Worm (Caenorhabditis elegans): ENCODE measurements around the gene srh-40.

Gene srh-40

ce11 chrIII:6607067-6607466, 3.6 kb upstream of the srh-40 start:
- TF ChIP-seq W03F9.2 (tag; optimal IDR thresholded peaks at IDR 0.05) (no peak), him-1 (tag; optimal IDR thresholded peaks at IDR 0.05) (no peak), dao-5 (tag; optimal IDR thresholded peaks at IDR 0.05) (no peak)

- no peak for TF ChIP-seq dao-5 (tag; optimal IDR thresholded peaks at IDR 0.05)
- no peak for TF ChIP-seq W03F9.2 (tag; optimal IDR thresholded peaks at IDR 0.05)
- no peak for TF ChIP-seq him-1 (tag; optimal IDR thresholded peaks at IDR 0.05)
Measured at ce11 chrIII:6607646-6608045, 3.0 kb upstream of the srh-40 start.

ce11 chrIII:6608101-6608672, 2.4 kb upstream of the srh-40 start, which contains the start of the genes mdh-2 and F20H11.4:
TSS of gene mdh-2 (minus strand) at chrIII:6608106.
TSS of gene F20H11.4 (plus strand) at chrIII:6608622.
- TF ChIP-seq him-1 (tag; optimal IDR thresholded peaks at IDR 0.05) (peak; percentile 5), W03F9.2 (tag; optimal IDR thresholded peaks at IDR 0.05) (peak; percentile 85), dao-5 (tag; optimal IDR thresholded peaks at IDR 0.05) (no peak)

ce11 chrIII:6612282-6612681, 1.7 kb downstream of the srh-40 start, which contains the start of gene ctsa-4.2:
TSS of gene ctsa-4.2 (plus strand) at chrIII:6612528.
- TF ChIP-seq W03F9.2 (tag; optimal IDR thresholded peaks at IDR 0.05) (no peak), him-1 (tag; optimal IDR thresholded peaks at IDR 0.05) (no peak), dao-5 (tag; optimal IDR thresholded peaks at IDR 0.05) (no peak)

- no peak for TF ChIP-seq him-1 (tag; optimal IDR thresholded peaks at IDR 0.05)
- TF ChIP-seq W03F9.2 (tag; optimal IDR thresholded peaks at IDR 0.05), result no peak
- no peak for TF ChIP-seq dao-5 (tag; optimal IDR thresholded peaks at IDR 0.05)
Measured at ce11 chrIII:6615064-6615463, 4.4 kb downstream of the srh-40 start, which contains the start of gene cmtr-2. TSS of gene cmtr-2 (plus strand) at chrIII:6615414.

ce11 chrIII:6619952-6620351, 9.3 kb downstream of the srh-40 start, which contains the start of gene C13B9.2:
TSS of gene C13B9.2 (plus strand) at chrIII:6620252.
- TF ChIP-seq W03F9.2 (tag; optimal IDR thresholded peaks at IDR 0.05), result no peak
- TF ChIP-seq dao-5 (tag; optimal IDR thresholded peaks at IDR 0.05), result no peak
- TF ChIP-seq him-1 (tag; optimal IDR thresholded peaks at IDR 0.05), result no peak

- TF ChIP-seq W03F9.2 (tag; optimal IDR thresholded peaks at IDR 0.05) (no peak), him-1 (tag; optimal IDR thresholded peaks at IDR 0.05) (no peak), dao-5 (tag; optimal IDR thresholded peaks at IDR 0.05) (no peak)
Measured at ce11 chrIII:6624872-6625271, 14.2 kb downstream of the srh-40 start, which contains the start of gene copd-1. TSS of gene copd-1 (minus strand) at chrIII:6624972.

ce11 chrIII:6625317-6625716, 14.7 kb downstream of the srh-40 start:
- TF ChIP-seq W03F9.2 (tag; optimal IDR thresholded peaks at IDR 0.05) (peak; percentile 63), dao-5 (tag; optimal IDR thresholded peaks at IDR 0.05) (no peak), him-1 (tag; optimal IDR thresholded peaks at IDR 0.05) (no peak)

- TF ChIP-seq W03F9.2 (tag; optimal IDR thresholded peaks at IDR 0.05), result no peak
- no peak for TF ChIP-seq him-1 (tag; optimal IDR thresholded peaks at IDR 0.05)
- no peak for TF ChIP-seq dao-5 (tag; optimal IDR thresholded peaks at IDR 0.05)
Measured at ce11 chrIII:6639028-6639427, 28.4 kb downstream of the srh-40 start.

ce11 chrIII:6645305-6645704, 34.7 kb downstream of the srh-40 start:
- TF ChIP-seq W03F9.2 (tag; optimal IDR thresholded peaks at IDR 0.05) (no peak), him-1 (tag; optimal IDR thresholded peaks at IDR 0.05) (no peak), dao-5 (tag; optimal IDR thresholded peaks at IDR 0.05) (no peak)

ce11 chrIII:6646898-6647297, 36.3 kb downstream of the srh-40 start:
- TF ChIP-seq him-1 (tag; optimal IDR thresholded peaks at IDR 0.05), result no peak
- TF ChIP-seq W03F9.2 (tag; optimal IDR thresholded peaks at IDR 0.05), result no peak
- no peak for TF ChIP-seq dao-5 (tag; optimal IDR thresholded peaks at IDR 0.05)

ce11 chrIII:6647568-6647967, 36.9 kb downstream of the srh-40 start:
- no peak for TF ChIP-seq W03F9.2 (tag; optimal IDR thresholded peaks at IDR 0.05)

ce11 chrIII:6651983-6652382, 41.4 kb downstream of the srh-40 start, which contains the start of gene pdfr-1:
TSS of gene pdfr-1 (minus strand) at chrIII:6652083.
- TF ChIP-seq W03F9.2 (tag; optimal IDR thresholded peaks at IDR 0.05) (no peak), dao-5 (tag; optimal IDR thresholded peaks at IDR 0.05) (no peak), him-1 (tag; optimal IDR thresholded peaks at IDR 0.05) (no peak)

ce11 chrIII:6653932-6654331, 43.3 kb downstream of the srh-40 start:
- TF ChIP-seq him-1 (tag; optimal IDR thresholded peaks at IDR 0.05), result no peak
- TF ChIP-seq dao-5 (tag; optimal IDR thresholded peaks at IDR 0.05), result no peak
- no peak for TF ChIP-seq W03F9.2 (tag; optimal IDR thresholded peaks at IDR 0.05)

ce11 chrIII:6655830-6656229, 45.2 kb downstream of the srh-40 start:
- peak; percentile 14 for TF ChIP-seq him-1 (tag; optimal IDR thresholded peaks at IDR 0.05)
- TF ChIP-seq W03F9.2 (tag; optimal IDR thresholded peaks at IDR 0.05), result no peak

All from whole organism, L4/young adult.